Worm (Caenorhabditis elegans) whole organism, late embryonic: Measurements from ENCODE around the gene Y56A3A.41.

Experiments used
- ama-1 ChIP-seq: fragments of 150-350 bp; optimal IDR thresholded peaks from 2 replicates; lab custom pipeline; 2014
- che-1 ChIP-seq: sonication (generic microtip); optimal IDR thresholded peaks from 2 replicates; lab custom pipeline; 2016; ENCODE audit warnings: mild to moderate bottlenecking, missing genetic modification characterization, missing compliant biosample characterization
- elt-2 ChIP-seq: sonication (generic microtip); optimal IDR thresholded peaks from 2 replicates; lab custom pipeline; 2016; ENCODE audit warnings: missing genetic modification reagents, missing genetic modification characterization, missing compliant biosample characterization
- fkh-10 ChIP-seq: fragments of 150-350 bp; optimal IDR thresholded peaks from 2 replicates; lab custom pipeline; 2014; ENCODE audit warnings: missing biosample characterization, missing genetic modification reagents, missing genetic modification characterization
- lin-11 ChIP-seq: fragments of 200-800 bp; sonication (Bioruptor generic); optimal IDR thresholded peaks from 2 replicates; lab custom pipeline; 2018; ENCODE audit warnings: mild to moderate bottlenecking, missing genetic modification characterization, missing compliant biosample characterization
- madf-2 ChIP-seq: sonication (generic microtip); optimal IDR thresholded peaks from 2 replicates; lab custom pipeline; 2017; ENCODE audit warnings: missing genetic modification characterization, missing compliant biosample characterization
- nfya-1 ChIP-seq: sonication (generic microtip); optimal IDR thresholded peaks from 2 replicates; lab custom pipeline; 2017; ENCODE audit warnings: missing genetic modification characterization, mild to moderate bottlenecking, missing compliant biosample characterization, antibody characterized with exemption, moderate library complexity
- nhr-11 ChIP-seq: fragments of 150-350 bp; optimal IDR thresholded peaks from 2 replicates; lab custom pipeline; 2014; ENCODE audit warnings: missing biosample characterization, missing genetic modification characterization

ce11 chrIII:11874242-11874641 lies 18.6 kb downstream of the Y56A3A.41 start:
- TF ChIP-seq che-1 (tag; lab: Kevin White, UChicago) (no peak), nhr-11 (tag; lab: Kevin White, UChicago) (no peak), madf-2 (tag; lab: Kevin White, UChicago) (no peak), elt-2 (tag; lab: Kevin White, UChicago) (no peak), fkh-10 (GFP tag; lab: Kevin White, UChicago) (no peak), nfya-1 (tag; lab: Kevin White, UChicago) (no peak), lin-11 (tag; lab: Kevin White, UChicago) (no peak), ama-1 (lab: Kevin White, UChicago) (no peak)
